Worm (Caenorhabditis elegans) whole organism, L1 larva: ENCODE data around the gene Y75B8A.25.

ENCODE experiments used
- C34B4.2 ChIP-seq: sonication (generic microtip); optimal IDR thresholded peaks from 2 replicates; lab custom pipeline; 2017; ENCODE audit warnings: mild to moderate bottlenecking, missing genetic modification characterization, missing compliant biosample characterization
- Y116A8C.19 ChIP-seq: sonication (generic microtip); optimal IDR thresholded peaks from 2 replicates; lab custom pipeline; 2016; ENCODE audit warnings: missing compliant biosample characterization, missing genetic modification characterization, borderline replicate concordance
- aly-2 ChIP-seq: fragments of 150-350 bp; optimal IDR thresholded peaks from 2 replicates; lab custom pipeline; 2014; ENCODE audit warnings: missing biosample characterization, missing genetic modification characterization
- blmp-1 ChIP-seq: fragments of 150-350 bp; optimal IDR thresholded peaks from 2 replicates; lab custom pipeline; 2014; ENCODE audit warnings: missing biosample characterization, missing genetic modification characterization
- ceh-63 ChIP-seq: fragments of 200-800 bp; sonication (Bioruptor generic); optimal IDR thresholded peaks from 2 replicates; lab custom pipeline; 2018; ENCODE audit warnings: mild to moderate bottlenecking, missing genetic modification characterization, missing compliant biosample characterization
- ceh-82 ChIP-seq, 3 experiments: fragments of 150-350 bp in 1 of 3; sonication (generic microtip) in 2 of 3; optimal IDR thresholded peaks; 2 replicates each; lab custom pipeline; 2014 to 2017; ENCODE audit warnings: missing biosample characterization in 3 of 3, missing genetic modification characterization in 3 of 3
- ceh-90 ChIP-seq: sonication (generic microtip); optimal IDR thresholded peaks from 2 replicates; lab custom pipeline; 2016; ENCODE audit warnings: missing genetic modification characterization, missing compliant biosample characterization
- ces-1 ChIP-seq: fragments of 150-350 bp; optimal IDR thresholded peaks from 2 replicates; lab custom pipeline; 2014; ENCODE audit warnings: missing biosample characterization, missing genetic modification reagents, missing genetic modification characterization
- dpl-1 ChIP-seq, 3 experiments: fragments of 150-350 bp in 2 of 3; sonication (generic microtip) in 1 of 3; optimal IDR thresholded peaks; 2 replicates each; lab custom pipeline; 2014 to 2017; ENCODE audit warnings: missing biosample characterization in 3 of 3, missing genetic modification characterization in 3 of 3, missing genetic modification reagents in 3 of 3
- dsc-1 ChIP-seq: sonication (generic microtip); optimal IDR thresholded peaks from 2 replicates; lab custom pipeline; 2016; ENCODE audit warnings: mild to moderate bottlenecking, missing genetic modification characterization, missing compliant biosample characterization
- efl-3 ChIP-seq: fragments of 200-800 bp; sonication (Bioruptor generic); optimal IDR thresholded peaks from 2 replicates; lab custom pipeline; 2018; ENCODE audit warnings: mild to moderate bottlenecking, missing genetic modification characterization, missing compliant biosample characterization
- egl-13 ChIP-seq: sonication (generic microtip); optimal IDR thresholded peaks from 2 replicates; lab custom pipeline; 2016; ENCODE audit warnings: missing genotype, missing genetic modification reagents, missing genetic modification characterization, missing compliant biosample characterization
- egl-27 ChIP-seq, 2 experiments: fragments of 150-350 bp in 1 of 2; sonication (generic microtip); optimal IDR thresholded peaks; 3 replicates each; lab custom pipeline; 2017 to 2018; ENCODE audit warnings: missing biosample characterization in 2 of 2, missing genetic modification characterization in 2 of 2, missing genetic modification reagents in 2 of 2
- fos-1 ChIP-seq: fragments of 150-350 bp; optimal IDR thresholded peaks from 2 replicates; lab custom pipeline; 2014; ENCODE audit warnings: missing biosample characterization, missing genetic modification characterization
- grh-1 ChIP-seq: fragments of 200-800 bp; sonication (Bioruptor generic); IDR thresholded peaks from 2 replicates; pipeline ENCODE4 v1.3.6; 2022; ENCODE audit warnings: missing genetic modification reagents, missing genetic modification characterization, missing compliant biosample characterization
- hlh-17 ChIP-seq: fragments of 200-800 bp; sonication (Bioruptor generic); optimal IDR thresholded peaks from 2 replicates; lab custom pipeline; 2018; ENCODE audit warnings: missing genetic modification characterization, mild to moderate bottlenecking, missing compliant biosample characterization, moderate library complexity, borderline replicate concordance
- hlh-4 ChIP-seq: sonication (generic microtip); optimal IDR thresholded peaks from 2 replicates; lab custom pipeline; 2016; ENCODE audit warnings: mild to moderate bottlenecking, missing genetic modification characterization, missing compliant biosample characterization
- hpl-2 ChIP-seq: fragments of 150-350 bp; optimal IDR thresholded peaks from 2 replicates; lab custom pipeline; 2014; ENCODE audit warnings: missing biosample characterization, missing genetic modification reagents, missing genetic modification characterization
- irx-1 ChIP-seq: sonication (generic microtip); optimal IDR thresholded peaks from 2 replicates; lab custom pipeline; 2016; ENCODE audit warnings: missing genetic modification characterization, missing compliant biosample characterization
- isw-1 ChIP-seq: fragments of 200-800 bp; sonication (Bioruptor generic); IDR thresholded peaks from 2 replicates; pipeline ENCODE4 v1.3.6; 2022; ENCODE audit warnings: missing genetic modification characterization, missing compliant biosample characterization
- lin-13 ChIP-seq: fragments of 150-350 bp; optimal IDR thresholded peaks from 2 replicates; lab custom pipeline; 2014; ENCODE audit warnings: missing biosample characterization, missing genetic modification reagents, missing genetic modification characterization
- lin-14 ChIP-seq: fragments of 200-800 bp; sonication (Bioruptor generic); optimal IDR thresholded peaks from 2 replicates; lab custom pipeline; 2018; ENCODE audit warnings: mild to moderate bottlenecking, missing genetic modification characterization, moderate library complexity, missing compliant biosample characterization
- lin-35 ChIP-seq, 2 experiments: fragments of 150-350 bp; optimal IDR thresholded peaks; 2 replicates each; lab custom pipeline; 2014; ENCODE audit warnings: missing biosample characterization in 2 of 2, missing genetic modification characterization in 2 of 2, missing genetic modification reagents in 2 of 2
- lin-39 ChIP-seq: fragments of 150-350 bp; optimal IDR thresholded peaks from 2 replicates; lab custom pipeline; 2014; ENCODE audit warnings: missing biosample characterization, missing genetic modification reagents, missing genetic modification characterization
- lir-3 ChIP-seq: sonication (generic microtip); optimal IDR thresholded peaks from 2 replicates; lab custom pipeline; 2016; ENCODE audit warnings: mild to moderate bottlenecking, missing genetic modification characterization, moderate library complexity, missing compliant biosample characterization; ENCODE audit not compliant: poor library complexity
- mdl-1 ChIP-seq, 2 experiments: fragments of 150-350 bp; optimal IDR thresholded peaks; 2 replicates each; lab custom pipeline; 2014 to 2017; ENCODE audit warnings: missing biosample characterization in 2 of 2, missing genetic modification characterization in 2 of 2, inconsistent platforms in 1 of 2
- mep-1 ChIP-seq: fragments of 150-350 bp; optimal IDR thresholded peaks from 2 replicates; lab custom pipeline; 2014; ENCODE audit warnings: missing biosample characterization, missing genetic modification characterization
- nhr-12 ChIP-seq: sonication (generic microtip); optimal IDR thresholded peaks from 2 replicates; lab custom pipeline; 2017; ENCODE audit warnings: missing biosample characterization, missing genetic modification characterization
- nhr-20 ChIP-seq: sonication (generic microtip); optimal IDR thresholded peaks from 2 replicates; lab custom pipeline; 2016; ENCODE audit warnings: mild to moderate bottlenecking, missing genetic modification characterization, missing compliant biosample characterization
- nhr-237 ChIP-seq: fragments of 150-350 bp; optimal IDR thresholded peaks from 2 replicates; lab custom pipeline; 2014; ENCODE audit warnings: missing biosample characterization, missing genetic modification characterization
- nhr-28 ChIP-seq: fragments of 150-350 bp; optimal IDR thresholded peaks from 2 replicates; lab custom pipeline; 2014; ENCODE audit warnings: missing biosample characterization, missing genetic modification characterization
- nhr-47 ChIP-seq: sonication (generic microtip); optimal IDR thresholded peaks from 2 replicates; lab custom pipeline; 2016; ENCODE audit warnings: mild to moderate bottlenecking, missing genetic modification characterization, moderate library complexity, missing compliant biosample characterization
- nhr-71 ChIP-seq: sonication (generic microtip); optimal IDR thresholded peaks from 2 replicates; lab custom pipeline; 2016; ENCODE audit warnings: mild to moderate bottlenecking, missing genetic modification characterization, moderate library complexity, missing compliant biosample characterization
- nhr-76 ChIP-seq: sonication (generic microtip); optimal IDR thresholded peaks from 2 replicates; lab custom pipeline; 2017; ENCODE audit warnings: missing biosample characterization, missing genetic modification characterization
- nhr-77 ChIP-seq: fragments of 150-350 bp; optimal IDR thresholded peaks from 2 replicates; lab custom pipeline; 2014; ENCODE audit warnings: missing biosample characterization, missing genetic modification characterization
- nhr-84 ChIP-seq: sonication (generic microtip); optimal IDR thresholded peaks from 2 replicates; lab custom pipeline; 2017; ENCODE audit warnings: missing biosample characterization, missing genetic modification characterization
- nhr-85 ChIP-seq: sonication (generic microtip); peaks from one replicate; lab custom pipeline; 2016; ENCODE audit warnings: missing genetic modification characterization, inconsistent platforms, missing compliant biosample characterization
- pag-3 ChIP-seq: sonication (generic microtip); optimal IDR thresholded peaks from 2 replicates; lab custom pipeline; 2017; ENCODE audit warnings: missing genetic modification characterization, mild to moderate bottlenecking, missing compliant biosample characterization, antibody characterized with exemption, borderline replicate concordance; ENCODE audit not compliant: insufficient read depth
- pax-3 ChIP-seq: fragments of 200-800 bp; sonication (Bioruptor generic); optimal IDR thresholded peaks from 2 replicates; lab custom pipeline; 2018; ENCODE audit warnings: mild to moderate bottlenecking, missing genetic modification characterization, moderate library complexity, missing compliant biosample characterization
- pqm-1 ChIP-seq: sonication (generic microtip); optimal IDR thresholded peaks from 3 replicates; lab custom pipeline; 2017; ENCODE audit warnings: missing biosample characterization, missing genetic modification characterization
- rnt-1 ChIP-seq: sonication (generic microtip); optimal IDR thresholded peaks from 2 replicates; lab custom pipeline; 2016; ENCODE audit warnings: mild to moderate bottlenecking, missing genetic modification characterization, moderate library complexity, missing compliant biosample characterization
- snu-23 ChIP-seq: sonication (generic microtip); optimal IDR thresholded peaks from 2 replicates; lab custom pipeline; 2016; ENCODE audit warnings: missing genetic modification characterization, missing compliant biosample characterization
- sox-4 ChIP-seq: sonication (generic microtip); optimal IDR thresholded peaks from 2 replicates; lab custom pipeline; 2016; ENCODE audit warnings: missing genetic modification characterization, missing compliant biosample characterization
- tbx-2 ChIP-seq: sonication (generic microtip); optimal IDR thresholded peaks from 2 replicates; lab custom pipeline; 2016; ENCODE audit warnings: missing genetic modification characterization, missing compliant biosample characterization
- tlp-1 ChIP-seq: fragments of 150-350 bp; optimal IDR thresholded peaks from 2 replicates; lab custom pipeline; 2014; ENCODE audit warnings: missing biosample characterization, missing genetic modification characterization
- unc-130 ChIP-seq: fragments of 150-350 bp; optimal IDR thresholded peaks from 2 replicates; lab custom pipeline; 2017; ENCODE audit warnings: missing biosample characterization, missing genetic modification characterization, inconsistent platforms
- unc-30 ChIP-seq: sonication (generic microtip); optimal IDR thresholded peaks from 2 replicates; lab custom pipeline; 2017; ENCODE audit warnings: missing biosample characterization, missing genetic modification characterization
- unc-62 ChIP-seq: fragments of 150-350 bp; optimal IDR thresholded peaks from 2 replicates; lab custom pipeline; 2014; ENCODE audit warnings: missing biosample characterization, missing genetic modification reagents, missing genetic modification characterization
- unc-86 ChIP-seq: sonication (generic microtip); optimal IDR thresholded peaks from 2 replicates; lab custom pipeline; 2016; ENCODE audit warnings: missing genetic modification characterization, missing compliant biosample characterization
- unc-98 ChIP-seq: fragments of 200-800 bp; sonication (Bioruptor generic); IDR thresholded peaks from 2 replicates; pipeline ENCODE4 v1.3.6; 2022; ENCODE audit warnings: missing genetic modification characterization, missing compliant biosample characterization
- zip-4 ChIP-seq: fragments of 200-800 bp; sonication (Bioruptor generic); optimal IDR thresholded peaks from 2 replicates; lab custom pipeline; 2018; ENCODE audit warnings: mild to moderate bottlenecking, missing genetic modification characterization, moderate library complexity, missing compliant biosample characterization

Y75B8A.25 gene

DNA sequence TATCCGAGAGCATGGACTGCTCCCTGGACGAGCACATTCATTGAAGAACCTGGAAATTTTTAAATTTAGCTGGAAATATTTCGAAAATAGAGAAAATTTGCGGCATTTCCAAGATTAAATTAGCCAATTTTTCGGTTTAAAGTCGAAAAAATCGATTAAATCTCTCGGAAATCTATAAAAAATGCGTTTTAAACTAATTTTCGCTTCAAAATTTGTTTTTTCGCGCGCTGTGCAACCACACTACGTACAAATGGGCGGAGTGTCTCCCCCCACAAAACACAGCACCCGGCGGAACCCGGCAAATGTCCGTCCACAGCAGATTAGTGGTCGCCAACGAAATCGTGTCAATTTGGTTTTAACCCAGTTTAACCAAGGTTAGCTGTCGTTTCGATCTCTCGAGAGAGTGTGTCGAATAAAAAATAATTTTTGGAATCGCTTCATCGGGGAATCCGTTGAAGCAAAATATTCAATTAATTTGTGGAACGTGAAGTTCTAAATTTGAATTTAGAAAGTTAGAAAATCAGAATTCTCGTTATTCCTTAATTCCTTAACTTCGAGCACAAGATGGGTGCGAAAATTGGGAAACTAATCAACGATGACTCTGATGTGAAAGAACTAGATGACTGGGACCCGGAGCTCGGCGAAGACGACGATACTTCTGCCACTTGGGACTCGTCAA lies 23.6 kb upstream of the Y75B8A.25 start, which contains the start of the genes tim-1 and Y75B8A.23 (continued):
- peak; percentile 41; the same call in 1 of the 2 replicates for TF ChIP-seq unc-98 (GFP tag; lab: Robert Waterston, UW)
- TF ChIP-seq snu-23 (GFP tag; lab: Kevin White, UChicago), result peak; percentile 98
- TF ChIP-seq isw-1 (GFP tag; lab: Robert Waterston, UW), result peak; percentile 80
- peak; percentile 97 for TF ChIP-seq unc-130 (tag; lab: Kevin White, UChicago)
- TF ChIP-seq hlh-17, result peak; percentile 89
- TF ChIP-seq lir-3 (tag; lab: Kevin White, UChicago), result no peak
- no peak for TF ChIP-seq tlp-1
- TF ChIP-seq Y116A8C.19 (tag; lab: Kevin White, UChicago), result no peak
- peak in 1 of 2 experiments; percentile 71 for TF ChIP-seq egl-27 (tag; optimal IDR thresholded peaks at IDR 0.05; lab: Kevin White, UChicago)
- TF ChIP-seq pax-3 (tag; lab: Kevin White, UChicago), result peak; percentile 89
- TF ChIP-seq zip-4 (GFP tag; lab: Kevin White, UChicago), result peak; percentile 89
- peak; percentile 96 for TF ChIP-seq lin-14 (GFP tag; lab: Kevin White, UChicago)
- TF ChIP-seq ceh-90 (tag; lab: Kevin White, UChicago), result peak; percentile 62
- TF ChIP-seq unc-30, result no peak
- peak; percentile 94 for TF ChIP-seq fos-1
- TF ChIP-seq nhr-84 (tag; lab: Kevin White, UChicago), result no peak
- TF ChIP-seq grh-1 (GFP tag; lab: Robert Waterston, UW), result peak; percentile 93
- TF ChIP-seq rnt-1 (tag; lab: Kevin White, UChicago), result peak; percentile 98
- TF ChIP-seq mep-1 (tag; lab: Kevin White, UChicago), result peak; percentile 94
- peak; percentile 90 for TF ChIP-seq egl-13
- peak; percentile 95 for TF ChIP-seq lin-13 (GFP tag; lab: Kevin White, UChicago)
- TF ChIP-seq blmp-1, result peak; percentile 82
- peak; percentile 98 for TF ChIP-seq nhr-47 (tag; lab: Kevin White, UChicago)
- peak; percentile 81 for TF ChIP-seq nhr-76
- TF ChIP-seq nhr-28 (tag; lab: Kevin White, UChicago), result no peak
- no peak for TF ChIP-seq hlh-4 (tag; lab: Kevin White, UChicago)
- no peak for TF ChIP-seq ces-1 (GFP tag; lab: Kevin White, UChicago)
- peak; percentile 95 to 98 for TF ChIP-seq lin-35 (GFP tag; optimal IDR thresholded peaks at IDR 0.05; lab: Kevin White, UChicago)
- peak; percentile 97 for TF ChIP-seq tbx-2 (tag; lab: Kevin White, UChicago)
- peak; percentile 78 for TF ChIP-seq ceh-63
- TF ChIP-seq irx-1 (tag; lab: Kevin White, UChicago), result peak; percentile 93
- TF ChIP-seq aly-2 (tag; lab: Kevin White, UChicago), result peak; percentile 97
- no peak for TF ChIP-seq pqm-1 (tag; lab: Kevin White, UChicago)
- peak; percentile 90 for TF ChIP-seq sox-4
- no peak for TF ChIP-seq unc-62 (GFP tag; lab: Kevin White, UChicago)
- TF ChIP-seq nhr-20 (tag; lab: Kevin White, UChicago), result peak; percentile 98
- TF ChIP-seq nhr-237, result peak; percentile 86
- peak; percentile 98 for TF ChIP-seq nhr-85
- peak; percentile 93 for TF ChIP-seq hpl-2 (GFP tag; lab: Kevin White, UChicago)
- TF ChIP-seq ceh-82 (tag; optimal IDR thresholded peaks at IDR 0.05; lab: Kevin White, UChicago), result peak; percentile 90 to 96 (median 91)
- peak; percentile 38 for TF ChIP-seq nhr-12 (tag; lab: Kevin White, UChicago)
- peak; percentile 89 for TF ChIP-seq lin-39 (tag; lab: Kevin White, UChicago)
- peak; percentile 97 for TF ChIP-seq nhr-77
- no peak for TF ChIP-seq pag-3 (tag; lab: Kevin White, UChicago)
- peak; percentile 99 for TF ChIP-seq nhr-71 (tag; lab: Kevin White, UChicago)
- TF ChIP-seq dpl-1 (GFP tag; optimal IDR thresholded peaks at IDR 0.05; lab: Kevin White, UChicago), result peak; percentile 96 to 97 (median 97)
- peak; percentile 73 for TF ChIP-seq C34B4.2 (tag; lab: Kevin White, UChicago)
- TF ChIP-seq efl-3 (GFP tag; lab: Kevin White, UChicago), result peak; percentile 72
- peak; percentile 90 for TF ChIP-seq unc-86 (tag; lab: Kevin White, UChicago)
- TF ChIP-seq mdl-1 (tag; optimal IDR thresholded peaks at IDR 0.05; lab: Kevin White, UChicago), result peak in 1 of 2 experiments; percentile 91
- peak; percentile 98 for TF ChIP-seq dsc-1 (tag; lab: Kevin White, UChicago)
